Worm (Caenorhabditis elegans) whole organism, L3 larva: ENCODE measurements around the gene M163.22.
A peak's percentile ranks its signal among the peaks of the same experiment; 100 is the strongest.

Source experiments
- ama-1 ChIP-seq: fragments of 150-350 bp; optimal IDR thresholded peaks from 2 replicates; lab custom pipeline; 2018
- ceh-16 ChIP-seq: sonication (generic microtip); optimal IDR thresholded peaks from 2 replicates; lab custom pipeline; 2017; ENCODE audit warnings: missing biosample characterization, missing genetic modification characterization
- ceh-9 ChIP-seq: sonication (generic microtip); optimal IDR thresholded peaks from 2 replicates; lab custom pipeline; 2018; ENCODE audit warnings: missing biosample characterization, missing genetic modification characterization
- elt-1 ChIP-seq: fragments of 150-350 bp; optimal IDR thresholded peaks from 2 replicates; lab custom pipeline; 2014; ENCODE audit warnings: missing biosample characterization, missing genetic modification characterization
- elt-2 ChIP-seq: sonication (generic microtip); optimal IDR thresholded peaks from 2 replicates; lab custom pipeline; 2016; ENCODE audit warnings: missing genetic modification reagents, mild to moderate bottlenecking, missing genetic modification characterization, missing compliant biosample characterization
- lin-15B ChIP-seq: fragments of 150-350 bp; optimal IDR thresholded peaks from 2 replicates; lab custom pipeline; 2014; ENCODE audit warnings: missing biosample characterization, missing genetic modification characterization
- nfya-1 ChIP-seq: sonication (generic microtip); optimal IDR thresholded peaks from 2 replicates; lab custom pipeline; 2017; ENCODE audit warnings: missing genetic modification characterization, mild to moderate bottlenecking, missing compliant biosample characterization, antibody characterized with exemption, moderate library complexity; ENCODE audit not compliant: insufficient read depth
- nhr-12 ChIP-seq: fragments of 150-350 bp; optimal IDR thresholded peaks from 2 replicates; lab custom pipeline; 2014; ENCODE audit warnings: missing biosample characterization, missing genetic modification characterization
- nhr-77 ChIP-seq: fragments of 150-350 bp; optimal IDR thresholded peaks from 2 replicates; lab custom pipeline; 2014; ENCODE audit warnings: missing biosample characterization, missing genetic modification characterization
- skn-1 ChIP-seq: fragments of 150-350 bp; optimal IDR thresholded peaks from 2 replicates; lab custom pipeline; 2014; ENCODE audit warnings: missing biosample characterization, missing genetic modification characterization
- unc-39 ChIP-seq: sonication (generic microtip); optimal IDR thresholded peaks from 4 replicates; lab custom pipeline; 2017; ENCODE audit warnings: missing biosample characterization, missing genetic modification characterization
- unc-62 ChIP-seq: fragments of 150-350 bp; sonication (generic microtip); optimal IDR thresholded peaks from 4 replicates; lab custom pipeline; 2014; ENCODE audit warnings: missing biosample characterization, missing genetic modification reagents, missing genetic modification characterization

DNA sequence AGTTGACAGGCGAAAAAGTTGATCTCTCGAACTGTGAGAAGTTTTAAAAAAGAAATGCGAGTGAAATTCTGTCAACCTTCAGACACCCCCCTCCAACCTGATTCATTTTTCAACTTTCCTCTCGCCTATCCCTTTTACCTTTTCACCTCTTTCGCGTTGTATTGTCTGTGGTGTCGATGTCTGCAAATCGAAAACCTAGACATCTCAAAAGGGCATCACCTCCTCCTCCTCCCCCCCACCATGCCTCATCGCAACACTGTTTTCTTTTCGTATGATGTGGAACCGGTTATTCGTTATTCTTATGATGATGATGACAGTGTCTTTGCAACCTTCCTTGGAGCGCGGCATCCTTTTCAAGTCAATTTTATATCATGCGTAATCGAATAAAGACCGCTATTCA, 42.3 kb downstream of the M163.22 start:
- TF ChIP-seq ama-1 (no peak), nhr-77 (tag; lab: Kevin White, UChicago) (no peak), ceh-9 (tag; lab: Kevin White, UChicago) (no peak), nhr-12 (no peak), elt-2 (tag; lab: Kevin White, UChicago) (no peak), ceh-16 (tag; lab: Kevin White, UChicago) (no peak), elt-1 (tag; lab: Kevin White, UChicago) (peak; percentile 79), skn-1 (no peak), unc-62 (peak; percentile 38), lin-15B (tag; lab: Kevin White, UChicago) (no peak), unc-39 (tag; lab: Kevin White, UChicago) (no peak), nfya-1 (tag; lab: Kevin White, UChicago) (no peak)
